Fruit fly (Drosophila melanogaster): ENCODE measurements around the gene mtrm.

DNA sequence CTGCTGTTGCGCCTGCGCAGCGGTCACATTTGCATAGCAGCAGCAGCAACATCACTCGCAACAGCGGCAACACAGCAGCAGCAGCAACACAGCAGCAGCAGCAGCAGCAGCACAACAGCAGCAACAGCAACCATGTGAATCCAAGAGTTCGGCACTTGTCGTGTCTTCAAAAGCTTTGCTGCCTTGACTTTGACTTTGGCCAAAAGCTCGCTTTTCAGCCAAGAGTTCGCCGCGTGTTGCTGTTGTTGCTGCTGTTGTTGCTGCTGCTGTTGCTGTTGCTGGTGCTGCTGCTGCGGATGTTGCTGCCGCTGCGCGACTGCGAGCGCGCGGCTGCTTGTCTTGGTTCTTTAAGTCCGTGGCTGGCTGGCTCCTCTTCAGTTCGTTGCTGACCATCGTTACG is 40.8 kb upstream of the mtrm start, which contains the start of gene ImpE1:
- TF ChIP-seq CG8159 (tag; optimal IDR thresholded peaks at IDR 0.05) (no peak), EcR (GFP tag; optimal IDR thresholded peaks at IDR 0.05) (no peak), CG4496 (GFP tag; IDR thresholded peaks at IDR 0.05) (no peak)
